Worm (Caenorhabditis elegans) whole organism, L3 larva: Measurements from ENCODE around the gene T06D4.6.

Source experiments
- R02D3.7 ChIP-seq: fragments of 150-350 bp; optimal IDR thresholded peaks from 2 replicates; lab custom pipeline; 2014; ENCODE audit warnings: missing biosample characterization, missing genetic modification characterization
- ZK546.5 ChIP-seq: sonication (generic microtip); optimal IDR thresholded peaks from 2 replicates; lab custom pipeline; 2017; ENCODE audit warnings: missing biosample characterization, missing genetic modification characterization
- aly-2 ChIP-seq: fragments of 150-350 bp; optimal IDR thresholded peaks from 2 replicates; lab custom pipeline; 2014; ENCODE audit warnings: missing biosample characterization, missing genetic modification characterization
- ceh-16 ChIP-seq: sonication (generic microtip); optimal IDR thresholded peaks from 2 replicates; lab custom pipeline; 2017; ENCODE audit warnings: missing biosample characterization, missing genetic modification characterization
- ceh-28 ChIP-seq: fragments of 150-350 bp; optimal IDR thresholded peaks from 2 replicates; lab custom pipeline; 2014; ENCODE audit warnings: missing biosample characterization, missing genetic modification reagents, missing genetic modification characterization
- ceh-82 ChIP-seq: fragments of 150-350 bp; optimal IDR thresholded peaks from 2 replicates; lab custom pipeline; 2014; ENCODE audit warnings: missing biosample characterization, missing genetic modification characterization
- egl-5 ChIP-seq: fragments of 150-350 bp; optimal IDR thresholded peaks from 2 replicates; lab custom pipeline; 2017; ENCODE audit warnings: missing biosample characterization, missing genetic modification reagents, missing genetic modification characterization, inconsistent platforms
- elt-2 ChIP-seq: sonication (generic microtip); optimal IDR thresholded peaks from 2 replicates; lab custom pipeline; 2016; ENCODE audit warnings: missing genetic modification reagents, mild to moderate bottlenecking, missing genetic modification characterization, missing compliant biosample characterization
- elt-3 ChIP-seq, 3 experiments: fragments of 150-350 bp in 1 of 3; sonication (generic microtip) in 2 of 3; optimal IDR thresholded peaks; 2 replicates in 2 of 3; 4 replicates in 1 of 3; lab custom pipeline; 2014 to 2017; ENCODE audit warnings: missing biosample characterization in 3 of 3, missing genetic modification characterization in 3 of 3
- eor-1 ChIP-seq, 2 experiments: fragments of 150-350 bp; optimal IDR thresholded peaks; 2 replicates each; lab custom pipeline; 2014 to 2018; ENCODE audit warnings: missing biosample characterization in 2 of 2, missing genetic modification characterization in 2 of 2
- fkh-10 ChIP-seq: sonication (generic microtip); optimal IDR thresholded peaks from 2 replicates; lab custom pipeline; 2017; ENCODE audit warnings: missing biosample characterization, missing genetic modification reagents, missing genetic modification characterization
- fos-1 ChIP-seq: fragments of 150-350 bp; optimal IDR thresholded peaks from 2 replicates; lab custom pipeline; 2014; ENCODE audit warnings: missing biosample characterization, missing genetic modification characterization
- lin-15B ChIP-seq: fragments of 150-350 bp; optimal IDR thresholded peaks from 2 replicates; lab custom pipeline; 2014; ENCODE audit warnings: missing biosample characterization, missing genetic modification characterization
- lin-39 ChIP-seq: fragments of 150-350 bp; optimal IDR thresholded peaks from 2 replicates; lab custom pipeline; 2018; ENCODE audit warnings: missing biosample characterization, missing genetic modification reagents, missing genetic modification characterization
- lsy-12 ChIP-seq: sonication (generic microtip); optimal IDR thresholded peaks from 2 replicates; lab custom pipeline; 2016; ENCODE audit warnings: mild to moderate bottlenecking, missing genetic modification characterization, missing compliant biosample characterization
- mdl-1 ChIP-seq: fragments of 150-350 bp; optimal IDR thresholded peaks from 2 replicates; lab custom pipeline; 2014; ENCODE audit warnings: missing biosample characterization, missing genetic modification characterization
- mml-1 ChIP-seq: fragments of 150-350 bp; sonication (generic microtip); optimal IDR thresholded peaks from 3 replicates; lab custom pipeline; 2014; ENCODE audit warnings: missing biosample characterization, missing genetic modification characterization
- nfya-1 ChIP-seq: sonication (generic microtip); optimal IDR thresholded peaks from 2 replicates; lab custom pipeline; 2017; ENCODE audit warnings: missing genetic modification characterization, mild to moderate bottlenecking, missing compliant biosample characterization, antibody characterized with exemption, moderate library complexity; ENCODE audit not compliant: insufficient read depth
- nhr-12 ChIP-seq: fragments of 150-350 bp; optimal IDR thresholded peaks from 2 replicates; lab custom pipeline; 2014; ENCODE audit warnings: missing biosample characterization, missing genetic modification characterization
- nhr-25 ChIP-seq: sonication (generic microtip); optimal IDR thresholded peaks from 2 replicates; lab custom pipeline; 2017; ENCODE audit warnings: missing biosample characterization, missing genetic modification characterization
- nhr-28 ChIP-seq: fragments of 150-350 bp; optimal IDR thresholded peaks from 2 replicates; lab custom pipeline; 2014; ENCODE audit warnings: missing biosample characterization, missing genetic modification characterization
- nhr-43 ChIP-seq: sonication (generic microtip); optimal IDR thresholded peaks from 2 replicates; lab custom pipeline; 2016; ENCODE audit warnings: mild to moderate bottlenecking, missing genetic modification characterization, missing compliant biosample characterization; ENCODE audit not compliant: poor library complexity, severe bottlenecking
- nhr-67 ChIP-seq: fragments of 150-350 bp; optimal IDR thresholded peaks from 2 replicates; lab custom pipeline; 2014; ENCODE audit warnings: missing biosample characterization, missing genetic modification characterization
- nhr-76 ChIP-seq: fragments of 150-350 bp; sonication (generic microtip); optimal IDR thresholded peaks from 5 replicates; lab custom pipeline; 2014; ENCODE audit warnings: missing biosample characterization, missing genetic modification characterization
- pha-4 ChIP-seq: fragments of 150-350 bp; optimal IDR thresholded peaks from 2 replicates; lab custom pipeline; 2014; ENCODE audit warnings: missing biosample characterization, missing genetic modification reagents, missing genetic modification characterization
- sea-2 ChIP-seq: fragments of 150-350 bp; sonication (generic microtip); optimal IDR thresholded peaks from 4 replicates; lab custom pipeline; 2014; ENCODE audit warnings: missing biosample characterization, missing genetic modification reagents, missing genetic modification characterization
- skn-1 ChIP-seq: fragments of 150-350 bp; optimal IDR thresholded peaks from 2 replicates; lab custom pipeline; 2014; ENCODE audit warnings: missing biosample characterization, missing genetic modification characterization
- snpc-4 ChIP-seq: fragments of 150-350 bp; optimal IDR thresholded peaks from 2 replicates; lab custom pipeline; 2014; ENCODE audit warnings: missing biosample characterization, missing genetic modification characterization
- tbx-2 ChIP-seq: sonication (generic microtip); optimal IDR thresholded peaks from 2 replicates; lab custom pipeline; 2016; ENCODE audit warnings: mild to moderate bottlenecking, missing genetic modification characterization, missing compliant biosample characterization
- unc-39 ChIP-seq: sonication (generic microtip); optimal IDR thresholded peaks from 4 replicates; lab custom pipeline; 2017; ENCODE audit warnings: missing biosample characterization, missing genetic modification characterization
- unc-62 ChIP-seq: fragments of 150-350 bp; sonication (generic microtip); optimal IDR thresholded peaks from 4 replicates; lab custom pipeline; 2014; ENCODE audit warnings: missing biosample characterization, missing genetic modification reagents, missing genetic modification characterization
- zag-1 ChIP-seq: fragments of 150-350 bp; optimal IDR thresholded peaks from 2 replicates; lab custom pipeline; 2014; ENCODE audit warnings: missing biosample characterization, missing genetic modification characterization
- ztf-11 ChIP-seq: fragments of 150-350 bp; optimal IDR thresholded peaks from 2 replicates; lab custom pipeline; 2014; ENCODE audit warnings: missing biosample characterization, missing genetic modification characterization
- ztf-4 ChIP-seq: fragments of 150-350 bp; optimal IDR thresholded peaks from 2 replicates; lab custom pipeline; 2014; ENCODE audit warnings: missing biosample characterization, missing genetic modification characterization

T06D4.6 gene

ce11 chrII:3414383-3414910, 27.0 kb upstream of the T06D4.6 start, which contains the start of the genes F18A12.7 and F18A12.2:
F18A12.7 (minus strand) TSS chrII:3414483.
F18A12.2 (plus strand) TSS chrII:3414860.
- TF ChIP-seq fkh-10 (GFP tag; lab: Kevin White, UChicago) (no peak), nhr-25 (tag; lab: Kevin White, UChicago) (no peak), fos-1 (no peak)

- no peak for TF ChIP-seq egl-5 (tag; lab: Kevin White, UChicago)
Observed at ce11 chrII:3403535-3403934, 16.1 kb upstream of the T06D4.6 start, which contains the start of gene nep-8. nep-8 (plus strand) TSS chrII:3403835.

ce11 chrII:3402854-3403253, 15.5 kb upstream of the T06D4.6 start, which contains the start of gene nep-10:
nep-10 (minus strand) TSS chrII:3402954.
- TF ChIP-seq unc-62 (GFP tag; lab: Kevin White, UChicago), result no peak
- no peak for TF ChIP-seq aly-2 (tag; lab: Kevin White, UChicago)
- TF ChIP-seq nhr-28 (tag; lab: Kevin White, UChicago), result no peak
- TF ChIP-seq ZK546.5, result no peak
- no peak for TF ChIP-seq ceh-16
- TF ChIP-seq mdl-1 (tag; lab: Kevin White, UChicago), result no peak
- TF ChIP-seq eor-1 (tag; optimal IDR thresholded peaks at IDR 0.05; lab: Kevin White, UChicago), result no peak
- no peak for TF ChIP-seq nhr-43 (tag; lab: Kevin White, UChicago)
- TF ChIP-seq R02D3.7 (tag; lab: Kevin White, UChicago), result no peak
- no peak for TF ChIP-seq ceh-82
- no peak for TF ChIP-seq elt-2 (tag; lab: Kevin White, UChicago)
- TF ChIP-seq lin-39 (tag; lab: Kevin White, UChicago), result no peak
- no peak for TF ChIP-seq ceh-28 (tag; lab: Kevin White, UChicago)
- no peak for TF ChIP-seq ztf-4
- no peak for TF ChIP-seq mml-1 (tag; lab: Kevin White, UChicago)
- no peak for TF ChIP-seq unc-39 (tag; lab: Kevin White, UChicago)
- TF ChIP-seq tbx-2 (tag; lab: Kevin White, UChicago), result no peak
- TF ChIP-seq egl-5 (tag; lab: Kevin White, UChicago), result no peak

ce11 chrII:3399212-3399611, 11.8 kb upstream of the T06D4.6 start, which contains the start of gene nep-9:
nep-9 (minus strand) TSS chrII:3399312.
- TF ChIP-seq zag-1 (no peak), snpc-4 (no peak)
- TF ChIP-seq, all 47 proteins: peak for 0

ce11 chrII:3395484-3395883, 8.1 kb upstream of the T06D4.6 start, which contains the start of gene nep-20:
nep-20 (minus strand) TSS chrII:3395584.
- TF ChIP-seq lin-15B (no peak), ztf-4 (no peak), egl-5 (tag; lab: Kevin White, UChicago) (no peak), aly-2 (tag; lab: Kevin White, UChicago) (no peak), pha-4 (tag; lab: Kevin White, UChicago) (no peak), tbx-2 (tag; lab: Kevin White, UChicago) (no peak), sea-2 (GFP tag; lab: Kevin White, UChicago) (no peak), snpc-4 (no peak)

ce11 chrII:3385736-3386135, 1.7 kb downstream of the T06D4.6 start, which contains the start of gene T06D4.2:
T06D4.2 (minus strand) TSS chrII:3385905.
- TF ChIP-seq skn-1 (tag; lab: Kevin White, UChicago), result no peak
- TF ChIP-seq nhr-12 (tag; lab: Kevin White, UChicago), result no peak
- TF ChIP-seq nhr-25 (tag; lab: Kevin White, UChicago), result no peak
- no peak for TF ChIP-seq nhr-28 (tag; lab: Kevin White, UChicago)
- no peak for TF ChIP-seq elt-3 (tag; optimal IDR thresholded peaks at IDR 0.05; lab: Kevin White, UChicago)
- no peak for TF ChIP-seq zag-1
- no peak for TF ChIP-seq egl-5 (tag; lab: Kevin White, UChicago)
- no peak for TF ChIP-seq tbx-2 (tag; lab: Kevin White, UChicago)
- no peak for TF ChIP-seq mdl-1 (tag; lab: Kevin White, UChicago)
- TF ChIP-seq nhr-76 (tag; lab: Kevin White, UChicago), result no peak
- no peak for TF ChIP-seq ztf-11 (tag; lab: Kevin White, UChicago)
- no peak for TF ChIP-seq lsy-12 (tag; lab: Kevin White, UChicago)
- TF ChIP-seq nhr-67 (tag; lab: Kevin White, UChicago), result no peak
- TF ChIP-seq nfya-1 (tag; lab: Kevin White, UChicago), result no peak
